Fruit fly (Drosophila melanogaster) whole organism, wandering third instar larva: ENCODE results near the gene CG7556.
A peak's percentile ranks its signal among the peaks of the same experiment; 100 is the strongest.

ENCODE experiments used
- Abd-B ChIP-seq: fragments of >200 bp; optimal IDR thresholded peaks from 2 replicates; lab custom pipeline; 2017; ENCODE audit warnings: missing biosample characterization, missing genetic modification characterization
- CG32264 ChIP-seq: fragments of 200-800 bp; sonication (Bioruptor generic); optimal IDR thresholded peaks from 2 replicates; lab custom pipeline; 2016; ENCODE audit warnings: missing biosample characterization, missing genetic modification characterization
- CrebA ChIP-seq: fragments of 200-800 bp; sonication (Bioruptor generic); optimal IDR thresholded peaks from 2 replicates; lab custom pipeline; 2016; ENCODE audit warnings: missing biosample characterization, mild to moderate bottlenecking, missing genetic modification characterization, borderline replicate concordance
- Dfd ChIP-seq: fragments of >200 bp; optimal IDR thresholded peaks from 2 replicates; lab custom pipeline; 2017; ENCODE audit warnings: missing biosample characterization, missing genetic modification characterization
- GATAd ChIP-seq: sonication (Bioruptor generic); optimal IDR thresholded peaks from 2 replicates; lab custom pipeline; 2016; ENCODE audit warnings: missing biosample characterization, missing genetic modification characterization
- HLH106 ChIP-seq: fragments of 200-800 bp; optimal IDR thresholded peaks from 3 replicates; lab custom pipeline; 2019; ENCODE audit warnings: missing biosample characterization, mild to moderate bottlenecking, missing genetic modification characterization, moderate library complexity
- Jra ChIP-seq: sonication (Bioruptor generic); optimal IDR thresholded peaks from 2 replicates; lab custom pipeline; 2016; ENCODE audit warnings: missing biosample characterization, missing genetic modification characterization
- Mio ChIP-seq: sonication (Bioruptor generic); optimal IDR thresholded peaks from 2 replicates; lab custom pipeline; 2016; ENCODE audit warnings: missing biosample characterization, missing genetic modification characterization
- Myc ChIP-seq: fragments of >200 bp; optimal IDR thresholded peaks from 2 replicates; lab custom pipeline; 2017
- N ChIP-seq: fragments of >200 bp; optimal IDR thresholded peaks from 2 replicates; lab custom pipeline; 2018; ENCODE audit warnings: missing biosample characterization, missing external identifiers, missing genetic modification characterization
- OdsH ChIP-seq: fragments of 200-800 bp; sonication (Bioruptor generic); optimal IDR thresholded peaks from 2 replicates; lab custom pipeline; 2016; ENCODE audit warnings: missing biosample characterization, mild to moderate bottlenecking, missing genetic modification characterization
- Rel ChIP-seq, 2 experiments: fragments of 200-800 bp; sonication (Bioruptor generic) in 1 of 2; optimal IDR thresholded peaks; 2 replicates in 1 of 2; 3 replicates in 1 of 2; lab custom pipeline; 2016 to 2019; ENCODE audit warnings: mild to moderate bottlenecking in 2 of 2, missing biosample characterization in 2 of 2, missing genetic modification characterization in 2 of 2, moderate library complexity in 1 of 2
- Sp1 ChIP-seq: fragments of 200-800 bp; sonication (Bioruptor generic); optimal IDR thresholded peaks from 3 replicates; lab custom pipeline; 2019; ENCODE audit warnings: missing biosample characterization, mild to moderate bottlenecking, missing genetic modification characterization, moderate library complexity
- Vsx2 ChIP-seq: fragments of 200-300, 225-300 bp; sonication (Bioruptor generic); optimal IDR thresholded peaks from 2 replicates; lab custom pipeline; 2018; ENCODE audit warnings: missing biosample characterization, missing genetic modification characterization; ENCODE audit not compliant: partially characterized antibody
- br ChIP-seq: fragments of 200-800 bp; sonication (Bioruptor generic); optimal IDR thresholded peaks from 2 replicates; lab custom pipeline; 2016; ENCODE audit warnings: missing biosample characterization, missing genetic modification characterization
- brk ChIP-seq: fragments of 200-800 bp; sonication (Bioruptor generic); optimal IDR thresholded peaks from 2 replicates; lab custom pipeline; 2016; ENCODE audit warnings: missing biosample characterization, mild to moderate bottlenecking, missing genetic modification characterization
- dl ChIP-seq, 2 experiments: fragments of 175-275, 200-275 bp in 1 of 2; fragments of 200-275 bp in 1 of 2; sonication (Bioruptor generic); optimal IDR thresholded peaks; lab custom pipeline; 2018; ENCODE audit warnings: mild to moderate bottlenecking in 2 of 2, missing biosample characterization in 2 of 2, missing genetic modification characterization in 2 of 2, moderate library complexity in 2 of 2; ENCODE audit not compliant: partially characterized antibody in 2 of 2, insufficient read depth in 1 of 2
- dmrt93B ChIP-seq: fragments of 200-800 bp; sonication (Bioruptor generic); optimal IDR thresholded peaks from 2 replicates; lab custom pipeline; 2018; ENCODE audit warnings: missing biosample characterization, mild to moderate bottlenecking, missing genetic modification characterization
- dsf ChIP-seq: sonication (Bioruptor generic); optimal IDR thresholded peaks from 2 replicates; lab custom pipeline; 2016; ENCODE audit warnings: missing biosample characterization, missing genetic modification characterization, borderline replicate concordance
- ey ChIP-seq: fragments of 200-800 bp; sonication (Bioruptor generic); optimal IDR thresholded peaks from 2 replicates; lab custom pipeline; 2016; ENCODE audit warnings: missing biosample characterization, missing genetic modification characterization
- foxo ChIP-seq, 2 experiments: fragments of 200-800 bp; sonication (Bioruptor generic); optimal IDR thresholded peaks; 2 replicates in 1 of 2; 3 replicates in 1 of 2; lab custom pipeline; 2016 to 2017; ENCODE audit warnings: missing biosample characterization in 2 of 2, missing genetic modification characterization in 2 of 2
- fru ChIP-seq: fragments of 200-800 bp; sonication (Bioruptor generic); optimal IDR thresholded peaks from 3 replicates; lab custom pipeline; 2016; ENCODE audit warnings: missing biosample characterization, mild to moderate bottlenecking, missing genetic modification characterization
- h ChIP-seq: fragments of 200-800 bp; sonication (Bioruptor generic); optimal IDR thresholded peaks from 3 replicates; lab custom pipeline; 2016; ENCODE audit warnings: missing biosample characterization, mild to moderate bottlenecking, missing genetic modification characterization
- jim ChIP-seq: fragments of 175-275, 200-325 bp; sonication (Bioruptor generic); optimal IDR thresholded peaks from 2 replicates; lab custom pipeline; 2016; ENCODE audit warnings: missing biosample characterization, mild to moderate bottlenecking, missing genetic modification characterization
- lola ChIP-seq: fragments of >200 bp; optimal IDR thresholded peaks from 2 replicates; lab custom pipeline; 2017; ENCODE audit warnings: missing biosample characterization, missing genetic modification characterization
- pan ChIP-seq: fragments of >200 bp; optimal IDR thresholded peaks from 2 replicates; lab custom pipeline; 2017
- psq ChIP-seq: fragments of 200-800 bp; sonication (Bioruptor generic); optimal IDR thresholded peaks from 3 replicates; lab custom pipeline; 2017; ENCODE audit warnings: missing biosample characterization, mild to moderate bottlenecking, missing genetic modification characterization, moderate library complexity
- rgr ChIP-seq: fragments of 200-800 bp; sonication (Bioruptor generic); optimal IDR thresholded peaks from 3 replicates; lab custom pipeline; 2016; ENCODE audit warnings: missing biosample characterization, mild to moderate bottlenecking, missing genetic modification characterization
- sage ChIP-seq: fragments of 200-800 bp; sonication (Bioruptor generic); optimal IDR thresholded peaks from 2 replicates; lab custom pipeline; 2016; ENCODE audit warnings: missing biosample characterization, mild to moderate bottlenecking, missing genetic modification characterization
- sv ChIP-seq: fragments of 200-800 bp; sonication (Bioruptor generic); optimal IDR thresholded peaks from 3 replicates; lab custom pipeline; 2016; ENCODE audit warnings: missing biosample characterization, missing genetic modification characterization
- woc ChIP-seq: sonication (Bioruptor generic); optimal IDR thresholded peaks from 2 replicates; lab custom pipeline; 2016; ENCODE audit warnings: missing biosample characterization, mild to moderate bottlenecking, missing genetic modification characterization

CG7556 gene

dm6 chrX:19183121-19183520 lies 3.5 kb upstream of the CG7556 start, which contains the start of gene CG33253:
Gene CG33253, plus strand, starts transcription at chrX:19183421.
- TF ChIP-seq rgr (GFP tag; lab: Kevin White, UChicago) (no peak), Abd-B (GFP tag; lab: Kevin White, UChicago) (no peak), Jra (GFP tag; lab: Kevin White, UChicago) (no peak), br (no peak), sv (GFP tag; lab: Kevin White, UChicago) (no peak), HLH106 (tag; lab: Kevin White, UChicago) (no peak), brk (no peak), OdsH (GFP tag; lab: Kevin White, UChicago) (no peak), Mio (GFP tag; lab: Kevin White, UChicago) (no peak), jim (GFP tag; lab: Kevin White, UChicago) (no peak), dsf (GFP tag; lab: Kevin White, UChicago) (no peak), Sp1 (no peak), dmrt93B (GFP tag; lab: Kevin White, UChicago) (no peak), foxo (GFP tag; optimal IDR thresholded peaks at IDR 0.05; lab: Kevin White, UChicago) (no peak), lola (no peak), Rel (GFP tag; optimal IDR thresholded peaks at IDR 0.05; lab: Kevin White, UChicago) (no peak), Rel (tag; optimal IDR thresholded peaks at IDR 0.05; lab: Kevin White, UChicago) (no peak), woc (GFP tag; lab: Kevin White, UChicago) (no peak)

- TF ChIP-seq CG32264 (GFP tag; lab: Kevin White, UChicago) (no peak), Rel (GFP tag; optimal IDR thresholded peaks at IDR 0.05; lab: Kevin White, UChicago) (no peak), Rel (tag; optimal IDR thresholded peaks at IDR 0.05; lab: Kevin White, UChicago) (peak; percentile 31), Abd-B (GFP tag; lab: Kevin White, UChicago) (no peak), Myc (lab: Kevin White, UChicago) (peak; percentile 77)
These were observed 4.6 kb downstream of the CG7556 start, which contains the start of gene CG33939 for dm6 chrX:19174850-19175571. Gene CG33939, minus strand, starts transcription at chrX:19174900.

dm6 chrX:19174092-19174491 lies 5.5 kb downstream of the CG7556 start:
- no peak for TF ChIP-seq OdsH (GFP tag; lab: Kevin White, UChicago)
- TF ChIP-seq pan (lab: Kevin White, UChicago), result no peak
- TF ChIP-seq HLH106 (tag; lab: Kevin White, UChicago), result no peak
- no peak for TF ChIP-seq psq (GFP tag; lab: Kevin White, UChicago)
- TF ChIP-seq lola, result no peak
- no peak for TF ChIP-seq Abd-B (GFP tag; lab: Kevin White, UChicago)
- TF ChIP-seq woc (GFP tag; lab: Kevin White, UChicago), result no peak
- no peak for TF ChIP-seq dl (GFP tag; optimal IDR thresholded peaks at IDR 0.05; lab: Kevin White, UChicago; ENCODE audit: insufficient read depth in 1 of 2, partially characterized antibody in 2 of 2)
- no peak for TF ChIP-seq CG32264 (GFP tag; lab: Kevin White, UChicago)
- no peak for TF ChIP-seq Rel (GFP tag; optimal IDR thresholded peaks at IDR 0.05; lab: Kevin White, UChicago)
- TF ChIP-seq Rel (tag; optimal IDR thresholded peaks at IDR 0.05; lab: Kevin White, UChicago), result no peak
- TF ChIP-seq sage (GFP tag; lab: Kevin White, UChicago), result no peak
- no peak for TF ChIP-seq foxo (GFP tag; optimal IDR thresholded peaks at IDR 0.05; lab: Kevin White, UChicago)

- TF ChIP-seq fru (GFP tag; lab: Kevin White, UChicago), result no peak
- TF ChIP-seq ey (GFP tag; lab: Kevin White, UChicago), result peak; percentile 9
- peak in 1 of 2 experiments; percentile 4 for TF ChIP-seq foxo (GFP tag; optimal IDR thresholded peaks at IDR 0.05; lab: Kevin White, UChicago)
- no peak for TF ChIP-seq CrebA (GFP tag; lab: Kevin White, UChicago)
- TF ChIP-seq psq (GFP tag; lab: Kevin White, UChicago), result no peak
These were observed 6.7 kb downstream of the CG7556 start for dm6 chrX:19172955-19173354.

dm6 chrX:19171926-19172325 lies 7.7 kb downstream of the CG7556 start:
- no peak for TF ChIP-seq Vsx2 (GFP tag; lab: Kevin White, UChicago)
- no peak for TF ChIP-seq fru (GFP tag; lab: Kevin White, UChicago)
- TF ChIP-seq h (GFP tag; lab: Kevin White, UChicago), result no peak
- TF ChIP-seq dsf (GFP tag; lab: Kevin White, UChicago), result no peak
- TF ChIP-seq br, result no peak
- no peak for TF ChIP-seq dl (GFP tag; optimal IDR thresholded peaks at IDR 0.05; lab: Kevin White, UChicago; ENCODE audit: insufficient read depth in 1 of 2, partially characterized antibody in 2 of 2)
- TF ChIP-seq dmrt93B (GFP tag; lab: Kevin White, UChicago), result no peak
- no peak for TF ChIP-seq GATAd (GFP tag; lab: Kevin White, UChicago)
- TF ChIP-seq OdsH (GFP tag; lab: Kevin White, UChicago), result no peak
- TF ChIP-seq Dfd (GFP tag; lab: Kevin White, UChicago), result no peak
- no peak for TF ChIP-seq jim (GFP tag; lab: Kevin White, UChicago)
- TF ChIP-seq brk, result no peak
- TF ChIP-seq Rel (GFP tag; optimal IDR thresholded peaks at IDR 0.05; lab: Kevin White, UChicago), result no peak
- no peak for TF ChIP-seq Rel (tag; optimal IDR thresholded peaks at IDR 0.05; lab: Kevin White, UChicago)
- no peak for TF ChIP-seq Sp1
- no peak for TF ChIP-seq HLH106 (tag; lab: Kevin White, UChicago)
- no peak for TF ChIP-seq Abd-B (GFP tag; lab: Kevin White, UChicago)
- no peak for TF ChIP-seq psq (GFP tag; lab: Kevin White, UChicago)
- no peak for TF ChIP-seq CrebA (GFP tag; lab: Kevin White, UChicago)
- no peak for TF ChIP-seq N (GFP tag; lab: Kevin White, UChicago)
